Fruit fly (Drosophila melanogaster) whole organism, adult: ENCODE measurements around the gene CG33725.
A peak's percentile ranks its signal among the peaks of the same experiment; 100 is the strongest.

ENCODE experiments used
- CG11617 ChIP-seq: fragments of 200-800 bp; sonication (Bioruptor generic); optimal IDR thresholded peaks from 2 replicates; lab custom pipeline; 2017; ENCODE audit warnings: mild to moderate bottlenecking, missing biosample characterization, missing genetic modification reagents, missing genetic modification characterization
- CG12768 ChIP-seq: fragments of 200-800 bp; sonication (Bioruptor generic); optimal IDR thresholded peaks from 2 replicates; lab custom pipeline; 2017; ENCODE audit warnings: missing biosample characterization, missing genetic modification characterization, mild to moderate bottlenecking, moderate library complexity, missing genetic modification reagents
- CG14711 ChIP-seq: fragments of 200-800 bp; sonication (Bioruptor generic); optimal IDR thresholded peaks from 2 replicates; lab custom pipeline; 2018; ENCODE audit warnings: missing biosample characterization, mild to moderate bottlenecking, missing genetic modification characterization, moderate library complexity
- CG1620 ChIP-seq: fragments of 200-800 bp; sonication (Bioruptor generic); optimal IDR thresholded peaks from 2 replicates; lab custom pipeline; 2016; ENCODE audit warnings: missing biosample characterization, missing genetic modification characterization
- CG33017 ChIP-seq: fragments of 200-800 bp; sonication (Bioruptor generic); optimal IDR thresholded peaks from 2 replicates; lab custom pipeline; 2018; ENCODE audit warnings: missing biosample characterization, mild to moderate bottlenecking, missing genetic modification characterization, moderate library complexity
- CG5204 ChIP-seq: fragments of 200-800 bp; sonication (Bioruptor generic); optimal IDR thresholded peaks from 2 replicates; lab custom pipeline; 2016; ENCODE audit warnings: missing biosample characterization, missing genetic modification characterization
- CG7045 ChIP-seq: fragments of 200-800 bp; sonication (Bioruptor generic); optimal IDR thresholded peaks from 2 replicates; lab custom pipeline; 2017; ENCODE audit warnings: missing biosample characterization, mild to moderate bottlenecking, missing genetic modification characterization
- CG7101 ChIP-seq: fragments of 200-800 bp; sonication (Bioruptor generic); optimal IDR thresholded peaks from 2 replicates; lab custom pipeline; 2018; ENCODE audit warnings: missing biosample characterization, mild to moderate bottlenecking, missing genetic modification characterization, moderate library complexity
- Clk ChIP-seq: fragments of 200-800 bp; sonication (Bioruptor generic); optimal IDR thresholded peaks from 2 replicates; lab custom pipeline; 2017; ENCODE audit warnings: missing biosample characterization, missing genetic modification characterization
- Crg-1 ChIP-seq: fragments of 200-800 bp; sonication (Bioruptor generic); optimal IDR thresholded peaks from 2 replicates; lab custom pipeline; 2016; ENCODE audit warnings: missing biosample characterization, missing genetic modification characterization
- Hr96 ChIP-seq: fragments of 200-800 bp; sonication (Bioruptor generic); optimal IDR thresholded peaks from 2 replicates; lab custom pipeline; 2016; ENCODE audit warnings: missing biosample characterization, missing genetic modification characterization
- Mnt ChIP-seq: fragments of 200-800 bp; sonication (Bioruptor generic); optimal IDR thresholded peaks from 2 replicates; lab custom pipeline; 2016; ENCODE audit warnings: missing biosample characterization, mild to moderate bottlenecking, missing genetic modification characterization
- bab1 ChIP-seq: fragments of 200-800 bp; sonication (Bioruptor generic); optimal IDR thresholded peaks from 3 replicates; lab custom pipeline; 2019; ENCODE audit warnings: missing biosample characterization, mild to moderate bottlenecking, missing genetic modification characterization, moderate library complexity
- cic ChIP-seq: fragments of 200-800 bp; sonication (Bioruptor generic); optimal IDR thresholded peaks from 2 replicates; lab custom pipeline; 2017; ENCODE audit warnings: missing biosample characterization, mild to moderate bottlenecking, missing genetic modification characterization, moderate library complexity
- cnc ChIP-seq, 2 experiments: fragments of >200 bp; optimal IDR thresholded peaks; 2 replicates each; lab custom pipeline; 2017
- kay ChIP-seq: fragments of 200-800 bp; sonication (Bioruptor generic); peaks from one replicate; lab custom pipeline; 2016; ENCODE audit warnings: missing biosample characterization, missing genetic modification characterization, borderline replicate concordance
- ovo ChIP-seq: fragments of 200-800 bp; sonication (Bioruptor generic); optimal IDR thresholded peaks from 2 replicates; lab custom pipeline; 2016; ENCODE audit warnings: missing biosample characterization, missing genetic modification characterization
- pad ChIP-seq: fragments of 200-800 bp; sonication (Bioruptor generic); optimal IDR thresholded peaks from 3 replicates; lab custom pipeline; 2017; ENCODE audit warnings: missing biosample characterization, missing genetic modification characterization, mild to moderate bottlenecking, moderate library complexity, missing genetic modification reagents
- tj ChIP-seq: fragments of 200-800 bp; sonication (Bioruptor generic); optimal IDR thresholded peaks from 3 replicates; lab custom pipeline; 2017; ENCODE audit warnings: missing biosample characterization, mild to moderate bottlenecking, missing genetic modification characterization, moderate library complexity
- toe ChIP-seq: fragments of 200-800 bp; sonication (Bioruptor generic); optimal IDR thresholded peaks from 2 replicates; lab custom pipeline; 2016; ENCODE audit warnings: missing biosample characterization, missing genetic modification characterization

The CG33725 gene

dm6 chr3L:12496428-12497344, 14.3 kb downstream of the CG33725 start, which contains the start of gene CG10657:
Gene CG10657 (minus strand): TSS chr3L:12497216.
- TF ChIP-seq kay (peak; percentile 25), CG7101 (no peak), CG7045 (no peak), cic (GFP tag; lab: Kevin White, UChicago) (no peak)

dm6 chr3L:12501249-12501648, 18.8 kb downstream of the CG33725 start, which contains the start of the genes CG10638 and CG10681:
Gene CG10638 (minus strand): TSS chr3L:12501311.
Gene CG10681 (plus strand): TSS chr3L:12501513.
- TF ChIP-seq pad (GFP tag; lab: Kevin White, UChicago), result peak; percentile 54
- peak; percentile 44 for TF ChIP-seq CG33017 (tag; lab: Kevin White, UChicago)
- peak; percentile 38 for TF ChIP-seq CG12768 (GFP tag; lab: Kevin White, UChicago)
- TF ChIP-seq CG14711 (tag; lab: Kevin White, UChicago), result peak; percentile 73
- TF ChIP-seq CG5204 (GFP tag; lab: Kevin White, UChicago), result no peak
- TF ChIP-seq CG7101, result peak; percentile 71
- no peak for TF ChIP-seq ovo
- peak; percentile 55 for TF ChIP-seq bab1 (GFP tag; lab: Kevin White, UChicago)
- peak; percentile 57 for TF ChIP-seq CG11617
- no peak for TF ChIP-seq cic (GFP tag; lab: Kevin White, UChicago)
- TF ChIP-seq tj, result peak; percentile 9
- TF ChIP-seq Mnt (GFP tag; lab: Kevin White, UChicago), result peak; percentile 58
- peak; percentile 66 for TF ChIP-seq CG1620 (GFP tag; lab: Kevin White, UChicago)
- peak; percentile 73 for TF ChIP-seq Crg-1 (GFP tag; lab: Kevin White, UChicago)
- peak; percentile 44 for TF ChIP-seq CG7045
- TF ChIP-seq kay, result peak; percentile 95
- no peak for TF ChIP-seq cnc (optimal IDR thresholded peaks at IDR 0.05; lab: Kevin White, UChicago)

dm6 chr3L:12503865-12504650, 21.6 kb downstream of the CG33725 start, which contains the start of the genes CG10646 and vih:
Gene CG10646 (minus strand): TSS chr3L:12503894.
Gene vih (plus strand): TSS chr3L:12504292.
- TF ChIP-seq kay (no peak), cic (GFP tag; lab: Kevin White, UChicago) (no peak), toe (GFP tag; lab: Kevin White, UChicago) (no peak), CG1620 (GFP tag; lab: Kevin White, UChicago) (peak; percentile 8), cnc (optimal IDR thresholded peaks at IDR 0.05; lab: Kevin White, UChicago) (no peak), pad (GFP tag; lab: Kevin White, UChicago) (peak; percentile 61), CG7045 (peak; percentile 10), CG7101 (peak; percentile 67), Crg-1 (GFP tag; lab: Kevin White, UChicago) (peak; percentile 12), Hr96 (GFP tag; lab: Kevin White, UChicago) (no peak), CG33017 (tag; lab: Kevin White, UChicago) (peak; percentile 21), ovo (peak; percentile 77), CG12768 (GFP tag; lab: Kevin White, UChicago) (peak; percentile 29), Mnt (GFP tag; lab: Kevin White, UChicago) (peak; percentile 42), tj (peak; percentile 13), CG5204 (GFP tag; lab: Kevin White, UChicago) (no peak), bab1 (GFP tag; lab: Kevin White, UChicago) (peak; percentile 19), Clk (GFP tag; lab: Kevin White, UChicago) (no peak), CG14711 (tag; lab: Kevin White, UChicago) (peak; percentile 74), CG11617 (peak; percentile 58)

- TF ChIP-seq cnc (optimal IDR thresholded peaks at IDR 0.05; lab: Kevin White, UChicago) (no peak), CG12768 (GFP tag; lab: Kevin White, UChicago) (no peak), Clk (GFP tag; lab: Kevin White, UChicago) (no peak), CG7045 (no peak), kay (no peak), CG33017 (tag; lab: Kevin White, UChicago) (no peak), Crg-1 (GFP tag; lab: Kevin White, UChicago) (no peak), toe (GFP tag; lab: Kevin White, UChicago) (no peak), Mnt (GFP tag; lab: Kevin White, UChicago) (no peak), CG5204 (GFP tag; lab: Kevin White, UChicago) (no peak), ovo (no peak), CG11617 (no peak), Hr96 (GFP tag; lab: Kevin White, UChicago) (no peak), tj (no peak), pad (GFP tag; lab: Kevin White, UChicago) (no peak), bab1 (GFP tag; lab: Kevin White, UChicago) (no peak), CG14711 (tag; lab: Kevin White, UChicago) (no peak), CG7101 (no peak)
Measured at dm6 chr3L:12505990-12506389, 23.6 kb downstream of the CG33725 start.

dm6 chr3L:12506963-12507552, 24.6 kb downstream of the CG33725 start:
- TF ChIP-seq Mnt (GFP tag; lab: Kevin White, UChicago) (peak; percentile 6), bab1 (GFP tag; lab: Kevin White, UChicago) (no peak)
